Worm (Caenorhabditis elegans) whole organism, L4 larva: ENCODE results near the gene tofu-2.

Experiments
- F49E8.2 ChIP-seq: sonication (generic microtip); optimal IDR thresholded peaks from 2 replicates; lab custom pipeline; 2016; ENCODE audit warnings: missing compliant biosample characterization, mild to moderate bottlenecking, missing genetic modification characterization, borderline replicate concordance
- R02D3.7 ChIP-seq: fragments of 150-350 bp; sonication (generic microtip); optimal IDR thresholded peaks from 3 replicates; lab custom pipeline; 2014; ENCODE audit warnings: missing biosample characterization, missing genetic modification characterization
- T26A8.4 ChIP-seq: fragments of 200-800 bp; sonication (Bioruptor generic); IDR thresholded peaks from 2 replicates; pipeline ENCODE4 v1.3.6; 2022; ENCODE audit warnings: missing genetic modification characterization, missing compliant biosample characterization
- Y48G9A.11 ChIP-seq: fragments of 200-800 bp; sonication (Bioruptor generic); IDR thresholded peaks from 2 replicates; pipeline ENCODE4 v1.3.6; 2022; ENCODE audit warnings: missing genetic modification reagents, missing genetic modification characterization, missing compliant biosample characterization
- Y75B8A.6 ChIP-seq: fragments of 200-800 bp; sonication (Bioruptor generic); IDR thresholded peaks from 2 replicates; pipeline ENCODE4 v1.3.6; 2022; ENCODE audit warnings: missing genetic modification reagents, missing genetic modification characterization, missing compliant biosample characterization
- aha-1 ChIP-seq: fragments of 150-350 bp; peaks from one replicate; lab custom pipeline; 2014; ENCODE audit warnings: missing biosample characterization, missing genetic modification characterization
- arid-1 ChIP-seq: fragments of 200-800 bp; sonication (Bioruptor generic); conservative IDR thresholded peaks from 2 replicates; pipeline ENCODE4 v1.3.6; 2022; ENCODE audit warnings: missing genetic modification reagents, missing genetic modification characterization, missing compliant biosample characterization
- attf-4 ChIP-seq: sonication (generic microtip); optimal IDR thresholded peaks from 3 replicates; lab custom pipeline; 2017; ENCODE audit warnings: missing biosample characterization, missing genetic modification characterization
- ceh-28 ChIP-seq: fragments of 150-350 bp; optimal IDR thresholded peaks from 2 replicates; lab custom pipeline; 2014; ENCODE audit warnings: missing biosample characterization, missing genetic modification reagents, missing genetic modification characterization
- ceh-32 ChIP-seq: sonication (generic microtip); optimal IDR thresholded peaks from 2 replicates; lab custom pipeline; 2016; ENCODE audit warnings: mild to moderate bottlenecking, missing genetic modification characterization, missing compliant biosample characterization; ENCODE audit not compliant: poor library complexity
- ceh-44 ChIP-seq: fragments of 200-800 bp; sonication (Bioruptor generic); IDR thresholded peaks from 2 replicates; pipeline ENCODE4 v1.3.6; 2022; ENCODE audit warnings: missing genetic modification reagents, missing genetic modification characterization, missing compliant biosample characterization
- ceh-62 ChIP-seq: sonication (generic microtip); optimal IDR thresholded peaks from 2 replicates; lab custom pipeline; 2017; ENCODE audit warnings: missing biosample characterization, missing genetic modification characterization
- ces-1 ChIP-seq: fragments of 150-350 bp; sonication (generic microtip); optimal IDR thresholded peaks from 4 replicates; lab custom pipeline; 2014; ENCODE audit warnings: missing biosample characterization, missing genetic modification reagents, missing genetic modification characterization
- cey-2 ChIP-seq: sonication (generic microtip); optimal IDR thresholded peaks from 3 replicates; lab custom pipeline; 2017; ENCODE audit warnings: missing genetic modification characterization, mild to moderate bottlenecking, missing compliant biosample characterization, antibody characterized with exemption, borderline replicate concordance; ENCODE audit not compliant: insufficient read depth
- ctbp-1 ChIP-seq: fragments of 200-800 bp; sonication (Bioruptor generic); IDR thresholded peaks from 2 replicates; pipeline ENCODE4 v1.3.6; 2022; ENCODE audit warnings: missing genetic modification reagents, missing genetic modification characterization, missing compliant biosample characterization
- daf-16 ChIP-seq, 3 experiments: sonication (generic microtip); optimal IDR thresholded peaks; 2 replicates each; lab custom pipeline; 2016 to 2017; ENCODE audit warnings: missing genetic modification characterization in 3 of 3, missing genetic modification reagents in 3 of 3, mild to moderate bottlenecking in 2 of 3, missing compliant biosample characterization in 2 of 3, missing biosample characterization in 1 of 3, moderate library complexity in 1 of 3
- daf-19 ChIP-seq: fragments of 200-800 bp; sonication (Bioruptor generic); conservative IDR thresholded peaks from 2 replicates; pipeline ENCODE4 v1.3.6; 2022; ENCODE audit warnings: missing genetic modification characterization, missing compliant biosample characterization
- dmd-8 ChIP-seq: fragments of 200-800 bp; sonication (Bioruptor generic); IDR thresholded peaks from 2 replicates; pipeline ENCODE4 v1.3.6; 2022; ENCODE audit warnings: missing genetic modification characterization, missing compliant biosample characterization
- dpl-1 ChIP-seq: fragments of 150-350 bp; optimal IDR thresholded peaks from 2 replicates; lab custom pipeline; 2014; ENCODE audit warnings: missing biosample characterization, missing genetic modification reagents, missing genetic modification characterization
- egl-43 ChIP-seq: fragments of 200-800 bp; sonication (Bioruptor generic); IDR thresholded peaks from 2 replicates; pipeline ENCODE4 v1.3.6; 2022; ENCODE audit warnings: missing genetic modification reagents, missing genetic modification characterization, missing compliant biosample characterization
- fos-1 ChIP-seq: fragments of 150-350 bp; optimal IDR thresholded peaks from 2 replicates; lab custom pipeline; 2014; ENCODE audit warnings: missing biosample characterization, missing genetic modification characterization
- hmg-1.1 ChIP-seq: fragments of 200-800 bp; sonication (Bioruptor generic); IDR thresholded peaks from 2 replicates; pipeline ENCODE4 v1.3.6; 2022; ENCODE audit warnings: missing genetic modification reagents, missing genetic modification characterization, missing compliant biosample characterization
- jun-1 ChIP-seq: fragments of 150-350 bp; optimal IDR thresholded peaks from 2 replicates; lab custom pipeline; 2014; ENCODE audit warnings: missing biosample characterization, missing genetic modification reagents, missing genetic modification characterization
- lim-7 ChIP-seq: fragments of 200-800 bp; sonication (Bioruptor generic); IDR thresholded peaks from 2 replicates; pipeline ENCODE4 v1.3.6; 2022; ENCODE audit warnings: missing genetic modification characterization, missing compliant biosample characterization
- lin-13 ChIP-seq: fragments of 150-350 bp; optimal IDR thresholded peaks from 2 replicates; lab custom pipeline; 2014; ENCODE audit warnings: missing biosample characterization, missing genetic modification reagents, missing genetic modification characterization
- lin-15B ChIP-seq: fragments of 150-350 bp; sonication (generic microtip); optimal IDR thresholded peaks from 3 replicates; lab custom pipeline; 2014; ENCODE audit warnings: missing biosample characterization, missing genetic modification characterization
- lin-29 ChIP-seq: fragments of 200-800 bp; sonication (Bioruptor generic); IDR thresholded peaks from 2 replicates; pipeline ENCODE4 v1.3.6; 2022; ENCODE audit warnings: missing genetic modification reagents, missing genetic modification characterization, missing compliant biosample characterization
- lin-39 ChIP-seq: fragments of 150-350 bp; optimal IDR thresholded peaks from 2 replicates; lab custom pipeline; 2014; ENCODE audit warnings: missing biosample characterization, missing genetic modification reagents, missing genetic modification characterization
- lir-3 ChIP-seq: sonication (generic microtip); optimal IDR thresholded peaks from 2 replicates; lab custom pipeline; 2016; ENCODE audit warnings: mild to moderate bottlenecking, missing genetic modification characterization, missing compliant biosample characterization
- mdt-29 ChIP-seq: fragments of 200-800 bp; sonication (Bioruptor generic); IDR thresholded peaks from 2 replicates; pipeline ENCODE4 v1.3.6; 2022; ENCODE audit warnings: missing genetic modification reagents, missing genetic modification characterization, missing compliant biosample characterization
- nhr-10 ChIP-seq: fragments of 150-350 bp; optimal IDR thresholded peaks from 2 replicates; lab custom pipeline; 2014; ENCODE audit warnings: missing biosample characterization, missing genetic modification characterization
- nhr-102 ChIP-seq: sonication (generic microtip); optimal IDR thresholded peaks from 2 replicates; lab custom pipeline; 2016; ENCODE audit warnings: mild to moderate bottlenecking, missing genetic modification characterization, moderate library complexity, missing compliant biosample characterization
- nhr-25 ChIP-seq: sonication (generic microtip); optimal IDR thresholded peaks from 2 replicates; lab custom pipeline; 2017; ENCODE audit warnings: missing genetic modification characterization, mild to moderate bottlenecking, missing compliant biosample characterization, antibody characterized with exemption, moderate library complexity, borderline replicate concordance; ENCODE audit not compliant: insufficient read depth
- nhr-41 ChIP-seq: fragments of 200-800 bp; sonication (Bioruptor generic); IDR thresholded peaks from 2 replicates; pipeline ENCODE4 v1.3.6; 2022; ENCODE audit warnings: missing genetic modification reagents, missing genetic modification characterization, missing compliant biosample characterization
- nhr-42 ChIP-seq: fragments of 200-800 bp; sonication (Bioruptor generic); IDR thresholded peaks from 2 replicates; pipeline ENCODE4 v1.3.6; 2022; ENCODE audit warnings: missing genetic modification characterization, missing compliant biosample characterization
- nhr-6 ChIP-seq: fragments of 150-350 bp; optimal IDR thresholded peaks from 2 replicates; lab custom pipeline; 2014; ENCODE audit warnings: missing biosample characterization, missing genetic modification characterization
- nhr-76 ChIP-seq: fragments of 150-350 bp; optimal IDR thresholded peaks from 2 replicates; lab custom pipeline; 2014; ENCODE audit warnings: missing biosample characterization, missing genetic modification characterization
- nhr-77 ChIP-seq: fragments of 150-350 bp; optimal IDR thresholded peaks from 2 replicates; lab custom pipeline; 2014; ENCODE audit warnings: missing biosample characterization, missing genetic modification characterization
- php-3 ChIP-seq: fragments of 200-800 bp; sonication (Bioruptor generic); IDR thresholded peaks from 2 replicates; pipeline ENCODE4 v1.3.6; 2022; ENCODE audit warnings: missing genetic modification reagents, missing genetic modification characterization, missing compliant biosample characterization
- rbr-2 ChIP-seq: sonication (generic microtip); optimal IDR thresholded peaks from 2 replicates; lab custom pipeline; 2016; ENCODE audit warnings: missing genotype, missing genetic modification characterization, missing compliant biosample characterization
- sdz-12 ChIP-seq: fragments of 200-800 bp; sonication (Bioruptor generic); optimal IDR thresholded peaks from 2 replicates; lab custom pipeline; 2018; ENCODE audit warnings: mild to moderate bottlenecking, missing genetic modification characterization, missing compliant biosample characterization
- snpc-4 ChIP-seq: fragments of 150-350 bp; optimal IDR thresholded peaks from 2 replicates; lab custom pipeline; 2014; ENCODE audit warnings: missing biosample characterization, missing genetic modification characterization
- spr-3 ChIP-seq: fragments of 200-800 bp; sonication (Bioruptor generic); optimal IDR thresholded peaks from 2 replicates; lab custom pipeline; 2018; ENCODE audit warnings: mild to moderate bottlenecking, missing genetic modification characterization, missing compliant biosample characterization
- unc-62 ChIP-seq, 3 experiments: fragments of 150-350 bp in 1 of 3; sonication (generic microtip); optimal IDR thresholded peaks in 2 of 3; peaks in 1 of 3; 1 replicate in 1 of 3; 2 replicates in 2 of 3; lab custom pipeline; 2014 to 2017; ENCODE audit warnings: missing biosample characterization in 3 of 3, missing genetic modification characterization in 3 of 3, missing genetic modification reagents in 3 of 3, missing genotype in 1 of 3
- vab-7 ChIP-seq: fragments of 200-800 bp; sonication (Bioruptor generic); IDR thresholded peaks from 2 replicates; pipeline ENCODE4 v1.3.6; 2022; ENCODE audit warnings: missing genetic modification reagents, missing genetic modification characterization, missing compliant biosample characterization
- zfp-2 ChIP-seq: sonication (generic microtip); optimal IDR thresholded peaks from 2 replicates; lab custom pipeline; 2016; ENCODE audit warnings: mild to moderate bottlenecking, missing genetic modification characterization, missing compliant biosample characterization
- zip-11 ChIP-seq: fragments of 200-800 bp; sonication (Bioruptor generic); IDR thresholded peaks from 2 replicates; pipeline ENCODE4 v1.3.6; 2022; ENCODE audit warnings: missing genetic modification characterization, missing compliant biosample characterization
- zip-2 ChIP-seq: fragments of 150-350 bp; optimal IDR thresholded peaks from 2 replicates; lab custom pipeline; 2014; ENCODE audit warnings: missing biosample characterization, missing genetic modification characterization
- ztf-7 ChIP-seq: fragments of 150-350 bp; optimal IDR thresholded peaks from 2 replicates; lab custom pipeline; 2014; ENCODE audit warnings: missing biosample characterization, missing genetic modification characterization

Gene tofu-2

DNA sequence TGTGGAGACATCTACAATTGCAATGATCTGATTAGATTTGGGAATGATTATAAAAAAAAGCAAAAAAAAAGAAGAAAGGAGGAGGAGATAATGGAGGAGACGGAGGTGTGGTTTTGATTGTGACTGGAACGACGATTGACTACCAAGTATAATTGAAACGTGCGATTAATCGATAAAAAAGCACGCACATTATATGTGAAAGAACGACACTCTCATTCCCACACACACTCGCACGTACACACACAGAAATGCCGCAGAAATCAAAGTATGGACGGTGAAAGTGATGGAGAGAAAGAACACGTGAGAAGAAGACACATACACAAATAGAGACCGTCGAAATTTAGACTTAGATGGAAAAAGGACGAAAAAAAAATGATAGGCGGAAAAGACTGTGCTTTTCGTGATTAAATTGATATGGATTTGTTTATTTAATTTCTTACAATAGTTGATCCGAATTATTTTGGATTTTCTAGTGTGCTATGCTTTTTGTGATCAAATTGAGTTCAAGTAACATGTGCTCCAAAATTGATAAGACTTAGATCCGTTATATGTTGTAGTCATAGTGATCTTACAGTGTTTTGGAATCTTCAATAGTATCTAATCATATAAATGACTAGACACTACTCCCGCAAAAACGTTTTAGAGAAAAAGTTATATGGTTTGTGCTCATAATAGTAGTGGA is 42.8 kb upstream of the tofu-2 start, which contains the start of gene nhr-135:
Gene nhr-135 (minus strand): TSS at position 51 of the 682 bp plus-strand sequence.
- no peak for TF ChIP-seq dpl-1 (GFP tag; lab: Kevin White, UChicago)
- TF ChIP-seq egl-43, result no peak
- no peak for TF ChIP-seq lin-15B (tag; lab: Kevin White, UChicago)
- no peak for TF ChIP-seq dmd-8 (GFP tag; lab: Robert Waterston, UW)
- no peak for TF ChIP-seq T26A8.4 (GFP tag; lab: Robert Waterston, UW)
- TF ChIP-seq aha-1 (tag; lab: Kevin White, UChicago), result peak; percentile 98
- peak; percentile 7 for TF ChIP-seq nhr-76 (tag; lab: Kevin White, UChicago)
- TF ChIP-seq nhr-25 (tag; lab: Kevin White, UChicago), result peak; percentile 24
- peak; percentile 0 for TF ChIP-seq fos-1 (tag; lab: Kevin White, UChicago)
- TF ChIP-seq unc-62 (GFP tag; optimal IDR thresholded peaks at IDR 0.05 in 1 of 2; lab: Kevin White, UChicago), result peak in 1 of 2 experiments; percentile 32
- no peak for TF ChIP-seq unc-62 (tag; optimal IDR thresholded peaks at IDR 0.05; lab: Kevin White, UChicago)
- peak in 1 of 2 experiments; percentile 7 for TF ChIP-seq daf-16 (GFP tag; optimal IDR thresholded peaks at IDR 0.05; lab: Kevin White, UChicago)
- peak; percentile 84 for TF ChIP-seq daf-16 (tag; optimal IDR thresholded peaks at IDR 0.05; lab: Kevin White, UChicago)
- no peak for TF ChIP-seq nhr-42 (GFP tag; lab: Robert Waterston, UW)
- TF ChIP-seq ctbp-1, result 0 out of 2 replicates have a peak, but pooled peaks have one; percentile 33
- TF ChIP-seq ceh-28 (tag; lab: Kevin White, UChicago), result no peak
- no peak for TF ChIP-seq jun-1 (tag; lab: Kevin White, UChicago)
- no peak for TF ChIP-seq Y48G9A.11
- peak; percentile 98 for TF ChIP-seq nhr-77 (tag; lab: Kevin White, UChicago)
- no peak for TF ChIP-seq zfp-2 (tag; lab: Kevin White, UChicago)
- peak; percentile 6 for TF ChIP-seq nhr-6 (tag; lab: Kevin White, UChicago)
- no peak for TF ChIP-seq ces-1 (GFP tag; lab: Kevin White, UChicago)
- no peak for TF ChIP-seq sdz-12 (GFP tag; lab: Kevin White, UChicago)
- TF ChIP-seq nhr-41 (GFP tag; lab: Robert Waterston, UW), result no peak
- no peak for TF ChIP-seq hmg-1.1 (GFP tag; lab: Robert Waterston, UW)
- no peak for TF ChIP-seq attf-4 (tag; lab: Kevin White, UChicago)
- no peak for TF ChIP-seq Y75B8A.6 (GFP tag; lab: Robert Waterston, UW)
- no peak for TF ChIP-seq ceh-32 (tag; lab: Kevin White, UChicago)
- no peak for TF ChIP-seq lin-13 (GFP tag; lab: Kevin White, UChicago)
- TF ChIP-seq nhr-102 (tag; lab: Kevin White, UChicago), result peak; percentile 90
- no peak for TF ChIP-seq lin-29 (GFP tag; lab: Robert Waterston, UW)
- no peak for TF ChIP-seq ceh-62
- peak; percentile 32 for TF ChIP-seq ztf-7 (tag; lab: Kevin White, UChicago)
- no peak for TF ChIP-seq lin-39 (tag; lab: Kevin White, UChicago)
- no peak for TF ChIP-seq snpc-4 (tag; lab: Kevin White, UChicago)
- TF ChIP-seq lim-7 (GFP tag; lab: Robert Waterston, UW), result no peak
- TF ChIP-seq mdt-29, result no peak
- peak; percentile 5 for TF ChIP-seq cey-2 (tag; lab: Kevin White, UChicago)
- no peak for TF ChIP-seq spr-3 (GFP tag; lab: Kevin White, UChicago)
- TF ChIP-seq zip-2 (tag; lab: Kevin White, UChicago), result no peak
- TF ChIP-seq vab-7, result no peak
- peak; percentile 70 for TF ChIP-seq nhr-10 (tag; lab: Kevin White, UChicago)
- TF ChIP-seq ceh-44 (GFP tag; lab: Robert Waterston, UW), result no peak
- no peak for TF ChIP-seq R02D3.7 (tag; lab: Kevin White, UChicago)
- TF ChIP-seq zip-11 (GFP tag; lab: Robert Waterston, UW), result no peak
- no peak for TF ChIP-seq arid-1 (GFP tag; lab: Robert Waterston, UW)
- 0 out of 2 replicates have a peak, but pooled peaks have one; percentile 37 for TF ChIP-seq php-3
- TF ChIP-seq lir-3 (tag; lab: Kevin White, UChicago), result no peak
- TF ChIP-seq rbr-2 (tag; lab: Kevin White, UChicago), result no peak
- TF ChIP-seq F49E8.2, result no peak
- no peak for TF ChIP-seq daf-19 (GFP tag; lab: Robert Waterston, UW)
